Worm (Caenorhabditis elegans) whole organism, L2 larva: ENCODE data around the gene srh-19.

Source experiments
- C34F6.9 ChIP-seq: fragments of 150-350 bp; optimal IDR thresholded peaks from 2 replicates; lab custom pipeline; 2014; ENCODE audit warnings: missing biosample characterization, missing genetic modification characterization
- ama-1 ChIP-seq: fragments of 150-350 bp; optimal IDR thresholded peaks from 2 replicates; lab custom pipeline; 2018; ENCODE audit warnings: inconsistent platforms
- lsy-2 ChIP-seq, 2 experiments: fragments of 150-350 bp in 1 of 2; sonication (generic microtip) in 1 of 2; optimal IDR thresholded peaks; 2 replicates each; lab custom pipeline; 2014 to 2017; ENCODE audit warnings: missing biosample characterization in 2 of 2, missing genetic modification characterization in 2 of 2
- mdl-1 ChIP-seq, 2 experiments: fragments of 150-350 bp in 1 of 2; sonication (generic microtip) in 1 of 2; optimal IDR thresholded peaks; 2 replicates each; lab custom pipeline; 2017; ENCODE audit warnings: missing biosample characterization in 2 of 2, missing genetic modification characterization in 2 of 2
- unc-62 ChIP-seq: fragments of 150-350 bp; optimal IDR thresholded peaks from 2 replicates; lab custom pipeline; 2014; ENCODE audit warnings: missing biosample characterization, missing genetic modification reagents, missing genetic modification characterization

DNA sequence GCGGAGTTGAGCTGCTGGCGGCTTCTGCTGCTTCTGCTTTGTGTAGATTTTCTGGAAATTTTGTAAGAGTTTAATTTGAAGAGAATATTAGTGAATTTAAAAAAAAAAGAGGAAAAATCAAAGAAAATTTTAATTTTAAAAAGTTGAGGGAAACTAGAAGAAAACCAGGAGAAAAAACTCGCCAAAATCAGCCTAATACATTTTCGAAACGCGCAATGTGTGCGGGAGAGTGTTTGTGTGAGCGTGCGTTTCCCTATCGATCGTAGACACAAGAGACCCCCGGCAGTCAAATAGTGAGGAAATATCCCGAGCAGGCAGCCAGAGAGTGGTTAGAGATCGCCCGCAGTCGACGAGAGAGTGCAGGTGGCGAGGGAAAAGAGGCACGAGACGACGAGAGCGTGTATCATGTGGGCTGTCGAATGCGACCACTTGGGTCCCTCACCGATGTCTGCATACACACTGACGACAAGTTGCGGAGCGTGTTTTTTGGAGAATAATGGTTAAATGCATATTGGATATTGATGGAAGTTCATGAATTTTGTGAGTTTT lies 33.7 kb downstream of the srh-19 start, which contains the start of gene zfp-3:
- TF ChIP-seq C34F6.9 (tag; lab: Kevin White, UChicago) (peak; percentile 98), ama-1 (lab: Kevin White, UChicago) (peak; percentile 62), unc-62 (GFP tag; lab: Kevin White, UChicago) (peak; percentile 48), mdl-1 (tag; optimal IDR thresholded peaks at IDR 0.05; lab: Kevin White, UChicago) (peak; percentile 97), lsy-2 (tag; optimal IDR thresholded peaks at IDR 0.05; lab: Kevin White, UChicago) (peak; percentile 77 to 94)
